Fruit fly (Drosophila melanogaster): ENCODE data around the gene CG17560.

CG17560 gene

dm6 chr3R:16655494-16656493 is 38.0 kb downstream of the CG17560 start, which contains the start of gene modSP (continued):
- TF ChIP-seq CG18599 (GFP tag; optimal IDR thresholded peaks at IDR 0.05) (peak; percentile 35), sr (GFP tag; IDR thresholded peaks at IDR 0.05) (no peak; the same call in 2 of the 3 replicates), tio (GFP tag; optimal IDR thresholded peaks at IDR 0.05) (no peak), ken (GFP tag; IDR thresholded peaks at IDR 0.05) (no peak), insv (GFP tag; optimal IDR thresholded peaks at IDR 0.05) (peak in 1 of 2 experiments; percentile 14), CHES-1-like (GFP tag; optimal IDR thresholded peaks at IDR 0.05) (no peak), CG7556 (GFP tag; optimal IDR thresholded peaks at IDR 0.05) (peak; percentile 19), zen (tag; optimal IDR thresholded peaks at IDR 0.05) (peak; percentile 19), Xbp1 (GFP tag; optimal IDR thresholded peaks at IDR 0.05) (peak; percentile 47), CG12236 (GFP tag; optimal IDR thresholded peaks at IDR 0.05) (peak; percentile 15), ci (GFP tag; IDR thresholded peaks at IDR 0.05) (0 out of 3 replicates have a peak, but pooled peaks have one; percentile 54), CG13296 (GFP tag; optimal IDR thresholded peaks at IDR 0.05) (no peak), hbn (GFP tag; IDR thresholded peaks at IDR 0.05; ENCODE audit: partially characterized antibody) (peak; percentile 49), eyg (GFP tag; optimal IDR thresholded peaks at IDR 0.05) (no peak), CG3838 (GFP tag; optimal IDR thresholded peaks at IDR 0.05) (no peak), Mad (GFP tag; optimal IDR thresholded peaks at IDR 0.05) (peak; percentile 37), Hr39 (optimal IDR thresholded peaks at IDR 0.05) (no peak), Drgx (GFP tag; IDR thresholded peaks at IDR 0.05) (no peak; the same call in 1 of the 2 replicates), CG3726 (GFP tag; IDR thresholded peaks at IDR 0.05) (no peak), CG43689 (GFP tag; IDR thresholded peaks at IDR 0.05) (no peak), jumu (GFP tag; optimal IDR thresholded peaks at IDR 0.05) (peak; percentile 18), fd102C (GFP tag; optimal IDR thresholded peaks at IDR 0.05) (no peak), Ssrp (tag; optimal IDR thresholded peaks at IDR 0.05) (no peak), CG6683 (GFP tag; optimal IDR thresholded peaks at IDR 0.05) (no peak), Hmr (GFP tag; optimal IDR thresholded peaks at IDR 0.05) (peak; percentile 68), br (optimal IDR thresholded peaks at IDR 0.05) (no peak), CG1647 (GFP tag; optimal IDR thresholded peaks at IDR 0.05) (no peak), nau (GFP tag; optimal IDR thresholded peaks at IDR 0.05) (no peak), dimm (GFP tag; IDR thresholded peaks at IDR 0.05) (no peak), onecut (GFP tag; IDR thresholded peaks at IDR 0.05) (peak; percentile 91), Vsx1 (GFP tag; optimal IDR thresholded peaks at IDR 0.05) (no peak), slou (GFP tag; optimal IDR thresholded peaks at IDR 0.05) (no peak), CG31441 (GFP tag; IDR thresholded peaks at IDR 0.05) (0 out of 2 replicates have a peak, but pooled peaks have one; percentile 52), schlank (tag; optimal IDR thresholded peaks at IDR 0.05) (no peak), cas (GFP tag; IDR thresholded peaks at IDR 0.05) (no peak), Ets65A (GFP tag) (peak; percentile 96), tin (GFP tag; optimal IDR thresholded peaks at IDR 0.05) (peak; percentile 18), CG4854 (GFP tag; optimal IDR thresholded peaks at IDR 0.05) (no peak), CG4282 (GFP tag; optimal IDR thresholded peaks at IDR 0.05) (no peak), Neu2 (GFP tag; optimal IDR thresholded peaks at IDR 0.05; ENCODE audit: borderline replicate concordance) (no peak), Scr (GFP tag; IDR thresholded peaks at IDR 0.05; ENCODE audit: partially characterized antibody) (peak; percentile 74), Mes4 (GFP tag; optimal IDR thresholded peaks at IDR 0.05) (no peak), bigmax (GFP tag; optimal IDR thresholded peaks at IDR 0.05) (no peak), Ets97D (GFP tag; optimal IDR thresholded peaks at IDR 0.05) (peak; percentile 6), BtbVII (GFP tag; optimal IDR thresholded peaks at IDR 0.05) (no peak), zf30C (GFP tag; optimal IDR thresholded peaks at IDR 0.05) (peak; percentile 86), pnt (GFP tag; optimal IDR thresholded peaks at IDR 0.05) (no peak), unpg (GFP tag; optimal IDR thresholded peaks at IDR 0.05) (peak; percentile 26), CG2199 (GFP tag; IDR thresholded peaks at IDR 0.05) (peak; percentile 88)
